Fruit fly (Drosophila melanogaster) whole organism, prepupa: ENCODE results near the gene bam.

Source experiments
- CG10631 ChIP-seq: fragments of 200-800 bp; sonication (Bioruptor generic); optimal IDR thresholded peaks from 2 replicates; lab custom pipeline; 2016; ENCODE audit warnings: missing biosample characterization, missing genetic modification characterization
- CG10669 ChIP-seq: fragments of 200-800 bp; sonication (Bioruptor generic); optimal IDR thresholded peaks from 3 replicates; lab custom pipeline; 2018; ENCODE audit warnings: missing biosample characterization, mild to moderate bottlenecking, missing genetic modification characterization, moderate library complexity
- CG11762 ChIP-seq: fragments of 200-800 bp; sonication (Bioruptor generic); optimal IDR thresholded peaks from 3 replicates; lab custom pipeline; 2016; ENCODE audit warnings: missing biosample characterization, missing genetic modification characterization; ENCODE audit not compliant: insufficient read depth
- CG11902 ChIP-seq: fragments of 200-800 bp; sonication (Bioruptor generic); optimal IDR thresholded peaks from 3 replicates; lab custom pipeline; 2016; ENCODE audit warnings: missing biosample characterization, missing genetic modification characterization
- CG15336 ChIP-seq: fragments of 200-800 bp; sonication (Bioruptor generic); IDR thresholded peaks from 2 replicates; pipeline ENCODE4 v1.3.6; 2022; ENCODE audit warnings: missing biosample characterization, missing genetic modification characterization
- CG1621 ChIP-seq: fragments of 200-800 bp; sonication (Bioruptor generic); optimal IDR thresholded peaks from 3 replicates; lab custom pipeline; 2018; ENCODE audit warnings: missing biosample characterization, mild to moderate bottlenecking, missing genetic modification characterization
- CG16779 ChIP-seq: fragments of 200-800 bp; sonication (Bioruptor generic); optimal IDR thresholded peaks from 3 replicates; lab custom pipeline; 2017; ENCODE audit warnings: missing biosample characterization, mild to moderate bottlenecking, missing genetic modification characterization
- CG31627 ChIP-seq: fragments of 200-800 bp; sonication (Bioruptor generic); optimal IDR thresholded peaks from 3 replicates; lab custom pipeline; 2016; ENCODE audit warnings: missing biosample characterization, missing genetic modification characterization
- CG32006 ChIP-seq: fragments of 200-800 bp; sonication (Bioruptor generic); optimal IDR thresholded peaks from 3 replicates; lab custom pipeline; 2017; ENCODE audit warnings: missing biosample characterization, mild to moderate bottlenecking, missing genetic modification characterization
- CG34406 ChIP-seq: fragments of 200-800 bp; sonication (Bioruptor generic); optimal IDR thresholded peaks from 3 replicates; lab custom pipeline; 2016; ENCODE audit warnings: missing biosample characterization, missing genetic modification characterization
- CG3919 ChIP-seq: fragments of 200-800 bp; sonication (Bioruptor generic); optimal IDR thresholded peaks from 3 replicates; lab custom pipeline; 2016; ENCODE audit warnings: missing biosample characterization, missing genetic modification characterization
- CG4318 ChIP-seq: fragments of 200-800 bp; sonication (Bioruptor generic); optimal IDR thresholded peaks from 3 replicates; lab custom pipeline; 2017; ENCODE audit warnings: missing biosample characterization, mild to moderate bottlenecking, missing genetic modification characterization
- CG6163 ChIP-seq: fragments of 200-800 bp; sonication (Bioruptor generic); IDR thresholded peaks from 3 replicates; pipeline ENCODE4 v1.3.6; 2022; ENCODE audit warnings: missing biosample characterization, missing genetic modification characterization
- CG6792 ChIP-seq: fragments of 200-800 bp; sonication (Bioruptor generic); optimal IDR thresholded peaks from 3 replicates; lab custom pipeline; 2016; ENCODE audit warnings: missing biosample characterization, missing genetic modification characterization
- CG6808 ChIP-seq: fragments of 200-800 bp; sonication (Bioruptor generic); optimal IDR thresholded peaks from 3 replicates; lab custom pipeline; 2017; ENCODE audit warnings: missing biosample characterization, missing genetic modification characterization, mild to moderate bottlenecking, moderate library complexity, missing genetic modification reagents
- CG7368 ChIP-seq: fragments of 200-800 bp; sonication (Bioruptor generic); optimal IDR thresholded peaks from 3 replicates; lab custom pipeline; 2016; ENCODE audit warnings: missing biosample characterization, missing genetic modification characterization
- CG8319 ChIP-seq: fragments of 200-800 bp; sonication (Bioruptor generic); optimal IDR thresholded peaks from 3 replicates; lab custom pipeline; 2016; ENCODE audit warnings: missing biosample characterization, missing genetic modification characterization
- CG9139 ChIP-seq: fragments of 200-800 bp; sonication (Bioruptor generic); optimal IDR thresholded peaks from 3 replicates; lab custom pipeline; 2017; ENCODE audit warnings: missing biosample characterization, mild to moderate bottlenecking, missing genetic modification characterization
- Eip75B ChIP-seq: fragments of 200-800 bp; sonication (Bioruptor generic); optimal IDR thresholded peaks from 3 replicates; lab custom pipeline; 2016; ENCODE audit warnings: missing biosample characterization, missing genetic modification characterization
- Eip78C ChIP-seq: fragments of 200-800 bp; sonication (Bioruptor generic); peaks from one replicate; lab custom pipeline; 2016; ENCODE audit warnings: missing biosample characterization, missing genetic modification characterization
- Eip93F ChIP-seq: fragments of 200-800 bp; sonication (Bioruptor generic); optimal IDR thresholded peaks from 2 replicates; lab custom pipeline; 2016; ENCODE audit warnings: missing biosample characterization, mild to moderate bottlenecking, missing genetic modification characterization
- Ets21C ChIP-seq: fragments of 200-800 bp; sonication (Bioruptor generic); optimal IDR thresholded peaks from 3 replicates; lab custom pipeline; 2016; ENCODE audit warnings: missing biosample characterization, missing genetic modification characterization
- Ets96B ChIP-seq: fragments of 200-800 bp; optimal IDR thresholded peaks from 2 replicates; lab custom pipeline; 2019; ENCODE audit warnings: missing biosample characterization, mild to moderate bottlenecking, missing genetic modification characterization, moderate library complexity
- Hr39 ChIP-seq: fragments of 200-800 bp; sonication (Bioruptor generic); optimal IDR thresholded peaks from 2 replicates; lab custom pipeline; 2016; ENCODE audit warnings: missing biosample characterization, missing genetic modification characterization
- Hr4 ChIP-seq: fragments of 200-800 bp; sonication (Bioruptor generic); optimal IDR thresholded peaks from 3 replicates; lab custom pipeline; 2016; ENCODE audit warnings: missing biosample characterization, missing genetic modification characterization
- Met ChIP-seq: fragments of 200-800 bp; sonication (Bioruptor generic); optimal IDR thresholded peaks from 3 replicates; lab custom pipeline; 2016; ENCODE audit warnings: missing biosample characterization, missing genetic modification characterization
- Smox ChIP-seq: fragments of 200-800 bp; sonication (Bioruptor generic); optimal IDR thresholded peaks from 3 replicates; lab custom pipeline; 2016; ENCODE audit warnings: missing biosample characterization, missing genetic modification characterization
- Sox15 ChIP-seq: fragments of 200-800 bp; sonication (Bioruptor generic); optimal IDR thresholded peaks from 3 replicates; lab custom pipeline; 2016; ENCODE audit warnings: missing biosample characterization, missing genetic modification characterization
- achi ChIP-seq: fragments of 200-800 bp; sonication (Bioruptor generic); optimal IDR thresholded peaks from 3 replicates; lab custom pipeline; 2016; ENCODE audit warnings: missing biosample characterization, missing genetic modification characterization
- acj6 ChIP-seq: fragments of 200-800 bp; sonication (Bioruptor generic); optimal IDR thresholded peaks from 3 replicates; lab custom pipeline; 2016; ENCODE audit warnings: missing biosample characterization, missing genetic modification characterization
- cyc ChIP-seq: fragments of 200-800 bp; sonication (Bioruptor generic); optimal IDR thresholded peaks from 3 replicates; lab custom pipeline; 2016; ENCODE audit warnings: missing biosample characterization, missing genetic modification characterization
- dsx ChIP-seq: fragments of 200-800 bp; optimal IDR thresholded peaks from 3 replicates; lab custom pipeline; 2019; ENCODE audit warnings: missing biosample characterization, mild to moderate bottlenecking, missing genetic modification characterization, moderate library complexity; ENCODE audit not compliant: poor library complexity, severe bottlenecking
- esn ChIP-seq: fragments of 200-800 bp; sonication (Bioruptor generic); optimal IDR thresholded peaks from 2 replicates; lab custom pipeline; 2016; ENCODE audit warnings: missing biosample characterization, mild to moderate bottlenecking, missing genetic modification characterization, moderate library complexity
- fd59A ChIP-seq: fragments of 200-800 bp; sonication (Bioruptor generic); optimal IDR thresholded peaks from 2 replicates; lab custom pipeline; 2017; ENCODE audit warnings: missing biosample characterization, mild to moderate bottlenecking, missing genetic modification characterization, missing genetic modification reagents
- fd85E ChIP-seq: fragments of 200-800 bp; sonication (Bioruptor generic); optimal IDR thresholded peaks from 3 replicates; lab custom pipeline; 2016; ENCODE audit warnings: missing biosample characterization, missing genetic modification characterization
- fkh ChIP-seq: fragments of 200-800 bp; sonication (Bioruptor generic); optimal IDR thresholded peaks from 3 replicates; lab custom pipeline; 2017; ENCODE audit warnings: missing biosample characterization, mild to moderate bottlenecking, missing genetic modification characterization, moderate library complexity
- pdm3 ChIP-seq: fragments of 200-800 bp; sonication (Bioruptor generic); optimal IDR thresholded peaks from 3 replicates; lab custom pipeline; 2016; ENCODE audit warnings: missing biosample characterization, missing genetic modification characterization
- spab ChIP-seq: fragments of 200-800 bp; sonication (Bioruptor generic); optimal IDR thresholded peaks from 2 replicates; lab custom pipeline; 2017; ENCODE audit warnings: missing biosample characterization, mild to moderate bottlenecking, missing genetic modification characterization, missing genetic modification reagents
- ss ChIP-seq, 2 experiments: fragments of 200-800 bp; sonication (Bioruptor generic); optimal IDR thresholded peaks; 2 replicates in 1 of 2; 3 replicates in 1 of 2; lab custom pipeline; 2017 to 2018; ENCODE audit warnings: mild to moderate bottlenecking in 2 of 2, missing biosample characterization in 2 of 2, missing genetic modification characterization in 2 of 2, moderate library complexity in 1 of 2
- svp ChIP-seq: fragments of 200-800 bp; sonication (Bioruptor generic); peaks from one replicate; lab custom pipeline; 2016; ENCODE audit warnings: missing biosample characterization, missing genetic modification characterization
- topi ChIP-seq: fragments of 200-800 bp; sonication (Bioruptor generic); optimal IDR thresholded peaks from 3 replicates; lab custom pipeline; 2016; ENCODE audit warnings: missing biosample characterization, missing genetic modification characterization

Gene bam

DNA sequence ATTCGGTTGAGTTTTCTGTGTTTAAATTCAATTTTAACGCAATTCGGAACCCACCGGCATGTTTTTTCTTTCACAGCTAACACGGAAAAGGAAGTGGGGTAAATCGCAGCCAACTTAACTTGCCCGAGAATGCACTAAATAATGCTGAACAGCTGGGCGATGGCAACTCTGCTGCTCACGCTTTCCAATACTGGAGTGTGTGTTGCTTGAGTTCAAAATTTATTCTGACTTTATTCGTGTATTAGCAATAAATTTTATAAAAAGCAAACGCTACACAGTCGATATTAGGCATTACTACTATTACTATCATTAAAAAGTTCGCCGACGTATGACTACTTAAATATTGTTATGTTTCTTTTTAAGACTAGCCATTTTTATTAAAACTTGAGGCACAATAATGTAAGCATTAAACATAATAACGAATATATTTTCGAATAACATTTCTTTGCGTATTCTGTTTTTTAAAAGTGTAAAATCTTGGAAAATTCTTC is 2.5 kb upstream of the bam start, which contains the start of the genes RpS27 and Nup37 (continued):
- peak; percentile 90 for TF ChIP-seq CG6808 (GFP tag; lab: Kevin White, UChicago)
- peak; percentile 91 for TF ChIP-seq Smox (GFP tag; lab: Kevin White, UChicago)
- TF ChIP-seq CG15336 (GFP tag; lab: Robert Waterston, UW) = 0 out of 2 replicates have a peak, but pooled peaks have one; percentile 24
- TF ChIP-seq Ets96B (tag; lab: Kevin White, UChicago) = peak; percentile 70
- TF ChIP-seq CG11902 (GFP tag; lab: Kevin White, UChicago) = peak; percentile 93
- TF ChIP-seq Sox15 (GFP tag; lab: Kevin White, UChicago) = peak; percentile 92
- peak; percentile 94 for TF ChIP-seq fkh (GFP tag; lab: Kevin White, UChicago)
- peak; percentile 96 for TF ChIP-seq CG6163 (GFP tag; lab: Robert Waterston, UW)
- peak; percentile 97 for TF ChIP-seq Hr39 (GFP tag; lab: Kevin White, UChicago)
- peak; percentile 94 for TF ChIP-seq CG16779 (tag; lab: Kevin White, UChicago)
- peak; percentile 94 for TF ChIP-seq CG9139 (GFP tag; lab: Kevin White, UChicago)
- peak; percentile 76 for TF ChIP-seq spab (GFP tag; lab: Kevin White, UChicago)
- peak; percentile 98 for TF ChIP-seq cyc (GFP tag; lab: Kevin White, UChicago)
- TF ChIP-seq Eip78C (GFP tag; lab: Kevin White, UChicago) = peak; percentile 97
- TF ChIP-seq Ets21C = peak; percentile 89
- peak; percentile 85 to 93 for TF ChIP-seq ss (GFP tag; optimal IDR thresholded peaks at IDR 0.05; lab: Kevin White, UChicago)
- no peak for TF ChIP-seq CG4318 (GFP tag; lab: Kevin White, UChicago)
- peak; percentile 96 for TF ChIP-seq Met
- peak; percentile 75 for TF ChIP-seq CG32006 (GFP tag; lab: Kevin White, UChicago)
- peak; percentile 96 for TF ChIP-seq CG7368
- TF ChIP-seq svp (GFP tag; lab: Kevin White, UChicago) = no peak
- peak; percentile 89 for TF ChIP-seq fd85E (GFP tag; lab: Kevin White, UChicago)
- TF ChIP-seq CG11762 (GFP tag; lab: Kevin White, UChicago) = peak; percentile 88
- peak; percentile 87 for TF ChIP-seq CG10669 (GFP tag; lab: Kevin White, UChicago)
- peak; percentile 91 for TF ChIP-seq CG6792 (GFP tag; lab: Kevin White, UChicago)
- peak; percentile 98 for TF ChIP-seq CG3919
- TF ChIP-seq CG31627 (GFP tag; lab: Kevin White, UChicago) = peak; percentile 97
- peak; percentile 92 for TF ChIP-seq acj6 (GFP tag; lab: Kevin White, UChicago)
- TF ChIP-seq CG1621 (tag; lab: Kevin White, UChicago) = peak; percentile 90
- peak; percentile 96 for TF ChIP-seq Eip75B (GFP tag; lab: Kevin White, UChicago)
- TF ChIP-seq CG34406 = peak; percentile 92
- no peak for TF ChIP-seq Hr4
- TF ChIP-seq fd59A (GFP tag; lab: Kevin White, UChicago) = peak; percentile 90
- peak; percentile 94 for TF ChIP-seq pdm3 (GFP tag; lab: Kevin White, UChicago)

DNA sequence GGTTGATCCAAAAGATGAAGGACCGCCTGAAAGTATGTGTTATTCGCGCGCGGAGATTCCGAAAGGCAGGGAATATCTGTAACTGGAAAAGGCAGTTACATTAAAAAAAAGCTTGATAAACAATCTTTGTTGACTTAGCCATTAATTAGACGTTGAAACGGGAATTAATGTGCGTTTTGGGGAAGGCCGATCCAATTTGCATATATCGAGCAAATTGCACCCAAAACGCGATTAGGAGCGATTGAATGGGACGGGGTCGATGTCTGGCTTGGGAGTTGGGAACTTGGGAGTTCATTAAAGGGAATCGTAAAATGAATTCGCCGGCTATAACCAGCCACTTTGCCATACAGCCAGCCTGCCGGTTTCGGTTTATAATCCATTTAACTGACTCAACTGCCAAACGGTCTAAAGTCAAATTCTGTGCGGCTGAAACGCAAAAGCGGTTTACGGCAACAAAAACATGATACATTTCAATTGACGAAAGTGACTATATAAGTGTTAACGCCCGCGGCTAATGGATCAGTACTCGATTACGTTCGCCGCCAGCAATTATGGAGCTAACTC is 3.3 kb downstream of the bam start, which contains the start of gene CG11854:
TSS of gene CG11854 (plus strand) at position 514 of the 564 bp plus-strand sequence.
- TF ChIP-seq ss (GFP tag; optimal IDR thresholded peaks at IDR 0.05; lab: Kevin White, UChicago) (no peak), CG34406 (no peak), CG31627 (GFP tag; lab: Kevin White, UChicago) (no peak), esn (GFP tag; lab: Kevin White, UChicago) (no peak), Eip78C (GFP tag; lab: Kevin White, UChicago) (no peak), CG10631 (GFP tag; lab: Kevin White, UChicago) (no peak)

DNA sequence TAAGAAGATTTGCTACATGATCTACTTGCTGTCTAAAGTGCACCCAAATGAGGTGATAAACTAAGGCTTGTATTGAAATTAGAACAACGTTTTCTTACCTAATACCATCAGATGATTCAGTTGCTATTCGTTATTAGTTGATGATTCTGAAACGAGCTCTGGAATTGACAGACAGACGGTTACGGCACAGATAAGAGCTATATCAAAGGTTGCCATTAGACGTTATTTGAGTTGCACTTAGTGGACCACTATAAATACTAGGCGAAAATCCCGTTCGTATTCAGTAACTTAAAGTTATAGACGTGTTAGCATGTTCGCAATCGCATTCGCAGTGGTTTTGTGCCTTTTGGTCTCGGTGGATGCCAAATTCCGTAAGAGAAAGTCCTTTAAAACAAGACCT is 5.0 kb downstream of the bam start, which contains the start of gene to:
TSS of gene to (plus strand) at position 301 of the 400 bp plus-strand sequence.
- no peak for TF ChIP-seq CG6792 (GFP tag; lab: Kevin White, UChicago)
- no peak for TF ChIP-seq CG8319 (GFP tag; lab: Kevin White, UChicago)
- no peak for TF ChIP-seq dsx
- no peak for TF ChIP-seq Eip93F
- no peak for TF ChIP-seq acj6 (GFP tag; lab: Kevin White, UChicago)
- TF ChIP-seq achi = no peak
- TF ChIP-seq topi (GFP tag; lab: Kevin White, UChicago) = no peak
- TF ChIP-seq, all 60 proteins: peak for 0
